Worm (Caenorhabditis elegans): ENCODE measurements around the gene ZK596.2.

The ZK596.2 gene

DNA sequence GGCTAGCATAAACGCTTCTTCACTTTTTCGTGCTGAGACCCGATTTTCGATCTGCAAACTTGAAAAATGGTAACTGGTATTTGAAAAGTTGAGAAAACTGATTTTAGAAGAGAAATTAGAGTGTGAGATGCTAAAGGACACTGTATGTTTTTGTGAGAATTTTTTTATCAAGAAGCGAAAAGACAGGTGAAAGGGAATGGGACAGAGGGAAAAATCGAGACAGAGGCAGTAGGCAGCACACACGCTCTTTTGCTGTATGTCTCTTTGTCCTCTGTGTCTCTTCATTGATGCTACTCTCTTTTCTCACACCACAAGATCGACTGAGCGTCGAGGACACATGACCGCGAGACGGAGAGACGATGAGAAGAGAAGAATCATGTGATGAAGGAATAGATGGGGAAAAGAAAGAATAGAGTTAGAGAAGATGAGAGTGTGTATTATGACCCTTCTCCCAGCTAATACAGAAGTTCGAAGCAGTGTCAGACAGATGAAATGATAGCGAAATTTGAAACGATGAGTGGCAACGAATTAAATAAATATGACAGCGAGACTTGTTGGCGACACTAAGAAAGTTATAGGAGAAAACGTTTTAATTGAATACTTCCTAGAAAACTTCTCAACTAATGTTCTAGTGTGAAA is 26.9 kb upstream of the ZK596.2 start, which contains the start of gene lgg-2 (continued):
- TF ChIP-seq nhr-48 (tag; optimal IDR thresholded peaks at IDR 0.05) (peak; percentile 98), T26A8.4 (GFP tag; IDR thresholded peaks at IDR 0.05) (peak; percentile 87), attf-4 (tag; optimal IDR thresholded peaks at IDR 0.05) (peak; percentile 65), set-16 (GFP tag; IDR thresholded peaks at IDR 0.05) (peak; percentile 76), mdl-1 (tag; optimal IDR thresholded peaks at IDR 0.05) (peak; percentile 69 to 96)

- TF ChIP-seq arid-1 (GFP tag; conservative IDR thresholded peaks at IDR 0.05) = 0 out of 2 replicates have a peak, but pooled peaks have one; percentile 34
- peak; percentile 80 for TF ChIP-seq mxl-3 (GFP tag; optimal IDR thresholded peaks at IDR 0.05)
- peak; percentile 88 for TF ChIP-seq dmd-6 (GFP tag; IDR thresholded peaks at IDR 0.05)
- peak; percentile 67 for TF ChIP-seq nhr-6 (tag; optimal IDR thresholded peaks at IDR 0.05)
- TF ChIP-seq ceh-82 (tag; optimal IDR thresholded peaks at IDR 0.05) = no peak
- TF ChIP-seq T20F7.1 (GFP tag; optimal IDR thresholded peaks at IDR 0.05) = peak; percentile 78
- TF ChIP-seq hif-1 (tag; optimal IDR thresholded peaks at IDR 0.05) = peak in 1 of 2 experiments; percentile 62
- peak; percentile 52 to 88 for TF ChIP-seq mdl-1 (tag; optimal IDR thresholded peaks at IDR 0.05)
- no peak for TF ChIP-seq zip-11 (GFP tag; IDR thresholded peaks at IDR 0.05)
- no peak for TF ChIP-seq spr-1 (tag; optimal IDR thresholded peaks at IDR 0.05)
- peak in 1 of 2 experiments; percentile 50 for TF ChIP-seq daf-16 (GFP tag; optimal IDR thresholded peaks at IDR 0.05)
- peak; percentile 67 for TF ChIP-seq daf-16 (tag; optimal IDR thresholded peaks at IDR 0.05)
- no peak for TF ChIP-seq unc-130 (GFP tag; optimal IDR thresholded peaks at IDR 0.05)
- no peak for TF ChIP-seq ceh-62 (tag; optimal IDR thresholded peaks at IDR 0.05)
- TF ChIP-seq ceh-44 (GFP tag; IDR thresholded peaks at IDR 0.05) = no peak; the same call in 1 of the 2 replicates
- peak; percentile 75 for TF ChIP-seq mes-2 (tag; optimal IDR thresholded peaks at IDR 0.05; ENCODE audit: poor library complexity, severe bottlenecking)
- TF ChIP-seq spr-3 (GFP tag; optimal IDR thresholded peaks at IDR 0.05) = no peak
- no peak for TF ChIP-seq zip-2 (tag; optimal IDR thresholded peaks at IDR 0.05)
- TF ChIP-seq lsy-2 (tag; optimal IDR thresholded peaks at IDR 0.05) = peak; percentile 85 to 90
- no peak for TF ChIP-seq duxl-1 (tag; optimal IDR thresholded peaks at IDR 0.05; ENCODE audit: poor library complexity)
- TF ChIP-seq nhr-102 (tag; optimal IDR thresholded peaks at IDR 0.05) = peak; percentile 43
- TF ChIP-seq attf-4 (tag; optimal IDR thresholded peaks at IDR 0.05) = peak; percentile 62
- no peak for TF ChIP-seq fkh-10 (GFP tag; optimal IDR thresholded peaks at IDR 0.05)
- no peak for TF ChIP-seq daf-19 (GFP tag; conservative IDR thresholded peaks at IDR 0.05)
- TF ChIP-seq Y48G9A.11 (GFP tag; IDR thresholded peaks at IDR 0.05) = no peak
- TF ChIP-seq hmg-1.1 (GFP tag; IDR thresholded peaks at IDR 0.05) = peak; percentile 78
- TF ChIP-seq Y75B8A.6 (GFP tag; IDR thresholded peaks at IDR 0.05) = no peak
- no peak for TF ChIP-seq lir-3 (tag; optimal IDR thresholded peaks at IDR 0.05)
- no peak for TF ChIP-seq nhr-10 (tag; optimal IDR thresholded peaks at IDR 0.05)
- peak; percentile 49 for TF ChIP-seq set-16 (GFP tag; IDR thresholded peaks at IDR 0.05)
- peak; percentile 99 for TF ChIP-seq hlh-11 (tag; optimal IDR thresholded peaks at IDR 0.05)
- peak; percentile 59 for TF ChIP-seq ceh-28 (tag; optimal IDR thresholded peaks at IDR 0.05)
- peak; percentile 50; the same call in 1 of the 2 replicates for TF ChIP-seq T26A8.4 (GFP tag; IDR thresholded peaks at IDR 0.05)
- no peak for TF ChIP-seq unc-39 (tag; optimal IDR thresholded peaks at IDR 0.05)
- TF ChIP-seq nhr-28 (tag; optimal IDR thresholded peaks at IDR 0.05) = peak; percentile 55
- TF ChIP-seq fos-1 (tag; optimal IDR thresholded peaks at IDR 0.05) = no peak
- 0 out of 2 replicates have a peak, but pooled peaks have one; percentile 54 for TF ChIP-seq lin-1 (GFP tag; IDR thresholded peaks at IDR 0.05)
- TF ChIP-seq F26F4.8 (GFP tag; conservative IDR thresholded peaks at IDR 0.05) = no peak
- 0 out of 2 replicates have a peak, but pooled peaks have one; percentile 29 for TF ChIP-seq nhr-41 (GFP tag; IDR thresholded peaks at IDR 0.05)
- TF ChIP-seq vab-7 (GFP tag; IDR thresholded peaks at IDR 0.05) = peak; percentile 54
- peak; percentile 91 for TF ChIP-seq mxl-2 (GFP tag; conservative IDR thresholded peaks at IDR 0.05)
- TF ChIP-seq ctbp-1 (GFP tag; IDR thresholded peaks at IDR 0.05) = peak; percentile 80
- peak; percentile 73; the same call in 1 of the 2 replicates for TF ChIP-seq egl-43 (GFP tag; IDR thresholded peaks at IDR 0.05)
- peak; percentile 50; the same call in 1 of the 2 replicates for TF ChIP-seq zfp-3 (GFP tag; conservative IDR thresholded peaks at IDR 0.05)
- peak; percentile 75 for TF ChIP-seq aha-1 (tag)
- TF ChIP-seq mdt-29 (GFP tag; IDR thresholded peaks at IDR 0.05) = peak; percentile 80
These were observed 26.2 kb upstream of the ZK596.2 start for ce11 chrIV:10935336-10935735.

Data from whole organism, L4 larva.